Fruit fly (Drosophila melanogaster) whole organism, embryonic: ENCODE results near the gene att-ORFB.

Experiments used
- Adf1 ChIP-seq: fragments of 200-800 bp; sonication (Bioruptor generic); IDR thresholded peaks from 2 replicates; pipeline ENCODE4 v1.3.6; 2022; ENCODE audit warnings: missing biosample characterization, missing genetic modification characterization
- Atf-2 ChIP-seq: fragments of 200-800 bp; sonication (Bioruptor generic); optimal IDR thresholded peaks from 2 replicates; lab custom pipeline; 2016; ENCODE audit warnings: missing biosample characterization, missing genetic modification characterization
- CG10462 ChIP-seq: fragments of 200-800 bp; sonication (Bioruptor generic); optimal IDR thresholded peaks from 2 replicates; lab custom pipeline; 2016; ENCODE audit warnings: missing biosample characterization, missing genetic modification characterization
- CG12744 ChIP-seq: fragments of 200-800 bp; sonication (Bioruptor generic); optimal IDR thresholded peaks from 2 replicates; lab custom pipeline; 2016; ENCODE audit warnings: missing biosample characterization, missing genetic modification characterization
- CG15514 ChIP-seq: fragments of 200-800 bp; sonication (Bioruptor generic); optimal IDR thresholded peaks from 3 replicates; lab custom pipeline; 2017; ENCODE audit warnings: missing biosample characterization, missing genetic modification characterization, mild to moderate bottlenecking, moderate library complexity, missing genetic modification reagents
- CG1602 ChIP-seq: fragments of 200-800 bp; sonication (Bioruptor generic); optimal IDR thresholded peaks from 3 replicates; lab custom pipeline; 2016; ENCODE audit warnings: missing biosample characterization, missing genetic modification characterization
- CG17186 ChIP-seq: fragments of 200-800 bp; sonication (Bioruptor generic); optimal IDR thresholded peaks from 3 replicates; lab custom pipeline; 2017; ENCODE audit warnings: missing biosample characterization, missing genetic modification reagents, missing genetic modification characterization
- CG17328 ChIP-seq: fragments of 200-800 bp; sonication (Bioruptor generic); IDR thresholded peaks from 2 replicates; pipeline ENCODE4 v1.3.6; 2022; ENCODE audit warnings: missing biosample characterization, missing genetic modification characterization
- CG17829 ChIP-seq: fragments of 200-800 bp; optimal IDR thresholded peaks from 2 replicates; lab custom pipeline; 2019; ENCODE audit warnings: missing biosample characterization, mild to moderate bottlenecking, missing genetic modification characterization, moderate library complexity
- CG33557 ChIP-seq: fragments of 200-800 bp; sonication (Bioruptor generic); optimal IDR thresholded peaks from 2 replicates; lab custom pipeline; 2019; ENCODE audit warnings: missing biosample characterization, mild to moderate bottlenecking, missing genetic modification characterization, moderate library complexity
- CG3995 ChIP-seq: fragments of 200-800 bp; sonication (Bioruptor generic); optimal IDR thresholded peaks from 3 replicates; lab custom pipeline; 2016; ENCODE audit warnings: missing biosample characterization, missing genetic modification characterization
- CG42726 ChIP-seq: fragments of 200-800 bp; sonication (Bioruptor generic); IDR thresholded peaks from 2 replicates; pipeline ENCODE4 v1.3.6; 2022; ENCODE audit warnings: missing biosample characterization, missing genetic modification characterization; ENCODE audit not compliant: partially characterized antibody
- CG43689 ChIP-seq: fragments of 200-800 bp; sonication (Bioruptor generic); IDR thresholded peaks from 2 replicates; pipeline ENCODE4 v1.3.6; 2022; ENCODE audit warnings: missing biosample characterization, missing genetic modification characterization
- CG4820 ChIP-seq: fragments of 200-800 bp; sonication (Bioruptor generic); optimal IDR thresholded peaks from 3 replicates; lab custom pipeline; 2016; ENCODE audit warnings: missing biosample characterization, missing genetic modification characterization
- CG5245 ChIP-seq: fragments of 200-800 bp; sonication (Bioruptor generic); optimal IDR thresholded peaks from 3 replicates; lab custom pipeline; 2016; ENCODE audit warnings: missing biosample characterization, missing genetic modification characterization
- CG7271 ChIP-seq: fragments of 200-800 bp; sonication (Bioruptor generic); optimal IDR thresholded peaks from 2 replicates; lab custom pipeline; 2018; ENCODE audit warnings: missing biosample characterization, mild to moderate bottlenecking, missing genetic modification characterization, moderate library complexity
- CG7357 ChIP-seq: fragments of 200-800 bp; sonication (Bioruptor generic); IDR thresholded peaks from 3 replicates; pipeline ENCODE4 v1.3.6; 2022; ENCODE audit warnings: missing biosample characterization, missing genetic modification characterization
- CHES-1-like ChIP-seq: fragments of 200-800 bp; sonication (Bioruptor generic); optimal IDR thresholded peaks from 2 replicates; lab custom pipeline; 2016; ENCODE audit warnings: missing biosample characterization, missing genetic modification characterization
- Chrac-16 ChIP-seq: fragments of 200-800 bp; sonication (Bioruptor generic); optimal IDR thresholded peaks from 3 replicates; lab custom pipeline; 2016; ENCODE audit warnings: missing biosample characterization, missing genetic modification characterization
- Deaf1 ChIP-seq: fragments of 200-800 bp; optimal IDR thresholded peaks from 3 replicates; lab custom pipeline; 2019; ENCODE audit warnings: missing biosample characterization, mild to moderate bottlenecking, missing genetic modification characterization, moderate library complexity
- Dek ChIP-seq: fragments of 200-800 bp; sonication (Bioruptor generic); optimal IDR thresholded peaks from 3 replicates; lab custom pipeline; 2019; ENCODE audit warnings: missing biosample characterization, mild to moderate bottlenecking, missing genetic modification characterization, moderate library complexity
- Drgx ChIP-seq: fragments of 200-800 bp; sonication (Bioruptor generic); IDR thresholded peaks from 2 replicates; pipeline ENCODE4 v1.3.6; 2022; ENCODE audit warnings: missing biosample characterization, missing genetic modification characterization
- Ets65A ChIP-seq: fragments of 200-800 bp; sonication (Bioruptor generic); peaks from one replicate; lab custom pipeline; 2016; ENCODE audit warnings: missing biosample characterization, missing genetic modification characterization
- Hey ChIP-seq: fragments of 200-800 bp; sonication (Bioruptor generic); optimal IDR thresholded peaks from 3 replicates; lab custom pipeline; 2018; ENCODE audit warnings: missing biosample characterization, mild to moderate bottlenecking, missing genetic modification characterization
- Hr51 ChIP-seq, 2 experiments: fragments of 200-800 bp; sonication (Bioruptor generic); optimal IDR thresholded peaks; 2 replicates in 1 of 2; 3 replicates in 1 of 2; lab custom pipeline; 2016 to 2018; ENCODE audit warnings: missing biosample characterization in 2 of 2, missing genetic modification characterization in 2 of 2, mild to moderate bottlenecking in 1 of 2, moderate library complexity in 1 of 2
- Lhr ChIP-seq: fragments of 200-800 bp; sonication (Bioruptor generic); optimal IDR thresholded peaks from 3 replicates; lab custom pipeline; 2017; ENCODE audit warnings: mild to moderate bottlenecking, missing biosample characterization, missing genetic modification reagents, missing genetic modification characterization
- Lpt ChIP-seq: fragments of >200 bp; optimal IDR thresholded peaks from 2 replicates; lab custom pipeline; 2018; ENCODE audit warnings: missing biosample characterization, missing genetic modification characterization
- Sry-δ ChIP-seq: fragments of 200-800 bp; sonication (Bioruptor generic); optimal IDR thresholded peaks from 2 replicates; lab custom pipeline; 2016; ENCODE audit warnings: missing biosample characterization, missing genetic modification characterization
- Xrp1 ChIP-seq: fragments of 200-800 bp; sonication (Bioruptor generic); IDR thresholded peaks from 2 replicates; pipeline ENCODE4 v1.3.6; 2022; ENCODE audit warnings: missing biosample characterization, missing genetic modification characterization
- ab ChIP-seq: fragments of 200-800 bp; sonication (Bioruptor generic); optimal IDR thresholded peaks from 2 replicates; lab custom pipeline; 2016; ENCODE audit warnings: missing biosample characterization, missing genetic modification characterization
- ato ChIP-seq: fragments of 200-800 bp; sonication (Bioruptor generic); IDR thresholded peaks from 2 replicates; pipeline ENCODE4 v1.3.6; 2022; ENCODE audit warnings: missing biosample characterization, missing genetic modification characterization; ENCODE audit not compliant: partially characterized antibody
- bcd ChIP-seq: fragments of 200-800 bp; sonication (Bioruptor generic); optimal IDR thresholded peaks from 2 replicates; lab custom pipeline; 2017; ENCODE audit warnings: missing biosample characterization, mild to moderate bottlenecking, missing genetic modification characterization
- cad ChIP-seq: fragments of >200 bp; optimal IDR thresholded peaks from 2 replicates; lab custom pipeline; 2017; ENCODE audit warnings: missing biosample characterization, missing genetic modification characterization
- chif ChIP-seq, 2 experiments: fragments of 200-800 bp; sonication (Bioruptor generic); optimal IDR thresholded peaks; 3 replicates each; lab custom pipeline; 2016; ENCODE audit warnings: missing biosample characterization in 2 of 2, missing genetic modification characterization in 2 of 2
- chn ChIP-seq: fragments of 200-800 bp; sonication (Bioruptor generic); optimal IDR thresholded peaks from 2 replicates; lab custom pipeline; 2016; ENCODE audit warnings: missing biosample characterization, missing genetic modification characterization
- grn ChIP-seq: fragments of 200-800 bp; sonication (Bioruptor generic); optimal IDR thresholded peaks from 3 replicates; lab custom pipeline; 2017; ENCODE audit warnings: missing biosample characterization, missing genetic modification characterization
- gsb ChIP-seq: fragments of 200-800 bp; sonication (Bioruptor generic); IDR thresholded peaks from 2 replicates; pipeline ENCODE4 v1.3.6; 2022; ENCODE audit warnings: missing biosample characterization, missing genetic modification characterization
- gsb-n ChIP-seq: fragments of 200-800 bp; sonication (Bioruptor generic); optimal IDR thresholded peaks from 3 replicates; lab custom pipeline; 2018; ENCODE audit warnings: missing biosample characterization, mild to moderate bottlenecking, missing genetic modification characterization
- gt ChIP-seq: fragments of 200-800 bp; sonication (Bioruptor generic); IDR thresholded peaks from 2 replicates; pipeline ENCODE4 v1.3.6; 2022; ENCODE audit warnings: missing biosample characterization, missing genetic modification characterization
- ind ChIP-seq: fragments of 200-800 bp; sonication (Bioruptor generic); optimal IDR thresholded peaks from 3 replicates; lab custom pipeline; 2016; ENCODE audit warnings: missing biosample characterization, missing genetic modification characterization
- jumu ChIP-seq: fragments of 200-800 bp; sonication (Bioruptor generic); optimal IDR thresholded peaks from 3 replicates; lab custom pipeline; 2016; ENCODE audit warnings: missing biosample characterization, missing genetic modification characterization
- kni ChIP-seq: fragments of 200-800 bp; sonication (Bioruptor generic); optimal IDR thresholded peaks from 3 replicates; lab custom pipeline; 2017; ENCODE audit warnings: mild to moderate bottlenecking, missing biosample characterization, missing genetic modification reagents, missing genetic modification characterization
- p53 ChIP-seq: fragments of 200-800 bp; sonication (Bioruptor generic); optimal IDR thresholded peaks from 2 replicates; lab custom pipeline; 2016; ENCODE audit warnings: missing biosample characterization, missing genetic modification characterization
- pan ChIP-seq, 4 experiments: fragments of >200 bp in 3 of 4; fragments of 200-800 bp in 1 of 4; sonication (Bioruptor generic) in 1 of 4; optimal IDR thresholded peaks in 3 of 4; IDR thresholded peaks in 1 of 4; 2 replicates each; pipeline versions ENCODE4 v1.3.6 to Lab custom; 2017 to 2022; ENCODE audit warnings: missing biosample characterization in 2 of 4, missing genetic modification characterization in 2 of 4, mixed read lengths in 1 of 4
- peb ChIP-seq: fragments of 200-800 bp; sonication (Bioruptor generic); IDR thresholded peaks from 2 replicates; pipeline ENCODE4 v1.3.6; 2022; ENCODE audit warnings: missing biosample characterization, missing genetic modification characterization
- sqz ChIP-seq: fragments of 200-800 bp; sonication (Bioruptor generic); optimal IDR thresholded peaks from 3 replicates; lab custom pipeline; 2018; ENCODE audit warnings: missing biosample characterization, mild to moderate bottlenecking, missing genetic modification characterization
- sr ChIP-seq: fragments of 200-800 bp; sonication (Bioruptor generic); IDR thresholded peaks from 3 replicates; pipeline ENCODE4 v1.3.6; 2022; ENCODE audit warnings: missing biosample characterization, missing genetic modification characterization
- unc-4 ChIP-seq: fragments of 200-800 bp; sonication (Bioruptor generic); IDR thresholded peaks from 2 replicates; pipeline ENCODE4 v1.3.6; 2022; ENCODE audit warnings: missing biosample characterization, missing genetic modification characterization; ENCODE audit not compliant: partially characterized antibody

Gene att-ORFB

dm6 chr3R:20594194-20595144 lies 40.3 kb upstream of the att-ORFB start:
- TF ChIP-seq unc-4 (GFP tag; lab: Robert Waterston, UW) (no peak), CG5245 (GFP tag; lab: Kevin White, UChicago) (peak; percentile 72), CG1602 (GFP tag; lab: Kevin White, UChicago) (peak; percentile 86), ind (GFP tag; lab: Kevin White, UChicago) (peak; percentile 76), gsb-n (peak; percentile 98), CG43689 (peak; percentile 55; the same call in 1 of the 2 replicates), Lhr (GFP tag; lab: Kevin White, UChicago) (peak; percentile 62), Lpt (no peak), Hr51 (GFP tag; optimal IDR thresholded peaks at IDR 0.05; lab: Kevin White, UChicago) (peak in 1 of 2 experiments; percentile 92), CG17186 (GFP tag; lab: Kevin White, UChicago) (peak; percentile 17), CG17829 (tag; lab: Kevin White, UChicago) (peak; percentile 97), CG42726 (GFP tag; lab: Robert Waterston, UW) (no peak), Hey (tag; lab: Kevin White, UChicago) (no peak), jumu (GFP tag; lab: Kevin White, UChicago) (peak; percentile 9), Ets65A (GFP tag; lab: Kevin White, UChicago) (peak; percentile 73), CG7357 (GFP tag; lab: Robert Waterston, UW) (peak; percentile 81), chn (GFP tag; lab: Kevin White, UChicago) (no peak), Atf-2 (GFP tag; lab: Kevin White, UChicago) (no peak), Deaf1 (tag; lab: Kevin White, UChicago) (peak; percentile 75), gt (GFP tag; lab: Robert Waterston, UW) (no peak), chif (GFP tag; optimal IDR thresholded peaks at IDR 0.05; lab: Kevin White, UChicago) (peak in 1 of 2 experiments; percentile 21), pan (optimal IDR thresholded peaks at IDR 0.05; lab: Kevin White, UChicago) (no peak), pan (GFP tag; optimal IDR thresholded peaks at IDR 0.05 in 1 of 2, IDR thresholded peaks at IDR 0.05 in 1 of 2) (peak in 1 of 2 experiments; percentile 82), bcd (GFP tag; lab: Kevin White, UChicago) (peak; percentile 88), Sry-δ (GFP tag; lab: Kevin White, UChicago) (no peak), CG4820 (GFP tag; lab: Kevin White, UChicago) (peak; percentile 86), ab (no peak), CG15514 (GFP tag; lab: Kevin White, UChicago) (peak; percentile 42), p53 (no peak), CG12744 (no peak), CG10462 (peak; percentile 76), peb (GFP tag; lab: Robert Waterston, UW) (peak; percentile 70; the same call in 1 of the 2 replicates), grn (GFP tag; lab: Kevin White, UChicago) (no peak), cad (GFP tag; lab: Kevin White, UChicago) (no peak), ato (GFP tag; lab: Robert Waterston, UW) (no peak), gsb (GFP tag; lab: Robert Waterston, UW) (peak; percentile 22), CHES-1-like (GFP tag; lab: Kevin White, UChicago) (no peak), kni (GFP tag; lab: Kevin White, UChicago) (peak; percentile 23), CG3995 (peak; percentile 22), sr (GFP tag; lab: Robert Waterston, UW) (no peak), Chrac-16 (GFP tag; lab: Kevin White, UChicago) (peak; percentile 68), CG7271 (tag; lab: Kevin White, UChicago) (peak; percentile 88), Adf1 (no peak; the same call in 1 of the 2 replicates), CG17328 (peak; percentile 82), CG33557 (GFP tag; lab: Kevin White, UChicago) (peak; percentile 95), Xrp1 (peak; percentile 94), Dek (tag; lab: Kevin White, UChicago) (peak; percentile 83), Drgx (peak; percentile 82), sqz (GFP tag; lab: Kevin White, UChicago) (peak; percentile 91)
